Worm (Caenorhabditis elegans) whole organism, late embryonic: ENCODE results near the gene gmpr-1.

Experiments used
- C08G9.2 ChIP-seq: sonication (generic microtip); optimal IDR thresholded peaks from 2 replicates; lab custom pipeline; 2016; ENCODE audit warnings: mild to moderate bottlenecking, missing genetic modification characterization, moderate library complexity, missing compliant biosample characterization
- K02D7.2 ChIP-seq: sonication (generic microtip); optimal IDR thresholded peaks from 2 replicates; lab custom pipeline; 2017; ENCODE audit warnings: mild to moderate bottlenecking, missing genetic modification characterization, missing compliant biosample characterization
- K09A11.1 ChIP-seq: sonication (generic microtip); optimal IDR thresholded peaks from 2 replicates; lab custom pipeline; 2017; ENCODE audit warnings: antibody characterized with exemption, mild to moderate bottlenecking, missing genetic modification characterization, missing compliant biosample characterization; ENCODE audit not compliant: insufficient read depth
- ahr-1 ChIP-seq: sonication (generic microtip); optimal IDR thresholded peaks from 2 replicates; lab custom pipeline; 2016; ENCODE audit warnings: missing genetic modification characterization, missing compliant biosample characterization
- ceh-14 ChIP-seq: sonication (generic microtip); optimal IDR thresholded peaks from 2 replicates; lab custom pipeline; 2016; ENCODE audit warnings: missing genotype, missing genetic modification characterization, missing compliant biosample characterization
- ceh-19 ChIP-seq: fragments of 200-800 bp; sonication (Bioruptor generic); optimal IDR thresholded peaks from 2 replicates; lab custom pipeline; 2018; ENCODE audit warnings: mild to moderate bottlenecking, missing genetic modification characterization, missing compliant biosample characterization
- ceh-2 ChIP-seq: sonication (generic microtip); optimal IDR thresholded peaks from 2 replicates; lab custom pipeline; 2016; ENCODE audit warnings: missing genotype, missing genetic modification characterization, missing compliant biosample characterization
- ceh-24 ChIP-seq: sonication (generic microtip); optimal IDR thresholded peaks from 2 replicates; lab custom pipeline; 2016; ENCODE audit warnings: mild to moderate bottlenecking, missing genetic modification characterization, missing compliant biosample characterization
- ceh-30 ChIP-seq: fragments of 150-350 bp; optimal IDR thresholded peaks from 2 replicates; lab custom pipeline; 2014; ENCODE audit warnings: missing biosample characterization, missing genetic modification characterization
- ceh-34 ChIP-seq: sonication (generic microtip); optimal IDR thresholded peaks from 2 replicates; lab custom pipeline; 2016; ENCODE audit warnings: mild to moderate bottlenecking, missing genetic modification characterization, missing compliant biosample characterization
- dmd-4 ChIP-seq: sonication (generic microtip); optimal IDR thresholded peaks from 2 replicates; lab custom pipeline; 2016; ENCODE audit warnings: borderline replicate concordance, missing genetic modification characterization, missing compliant biosample characterization
- dve-1 ChIP-seq: sonication (generic microtip); optimal IDR thresholded peaks from 2 replicates; lab custom pipeline; 2017; ENCODE audit warnings: antibody characterized with exemption, mild to moderate bottlenecking, missing genetic modification characterization, missing compliant biosample characterization
- elt-2 ChIP-seq: sonication (generic microtip); optimal IDR thresholded peaks from 2 replicates; lab custom pipeline; 2016; ENCODE audit warnings: missing genetic modification reagents, missing genetic modification characterization, missing compliant biosample characterization
- elt-4 ChIP-seq: sonication (generic microtip); optimal IDR thresholded peaks from 2 replicates; lab custom pipeline; 2016; ENCODE audit warnings: missing genetic modification characterization, missing compliant biosample characterization
- eyg-1 ChIP-seq: sonication (generic microtip); optimal IDR thresholded peaks from 2 replicates; lab custom pipeline; 2016; ENCODE audit warnings: missing genotype, missing genetic modification characterization, missing compliant biosample characterization
- fkh-10 ChIP-seq: fragments of 150-350 bp; optimal IDR thresholded peaks from 2 replicates; lab custom pipeline; 2014; ENCODE audit warnings: missing biosample characterization, missing genetic modification reagents, missing genetic modification characterization
- fkh-6 ChIP-seq: sonication (generic microtip); optimal IDR thresholded peaks from 2 replicates; lab custom pipeline; 2016; ENCODE audit warnings: missing genetic modification characterization, missing compliant biosample characterization
- gmeb-2 ChIP-seq: sonication (generic microtip); optimal IDR thresholded peaks from 2 replicates; lab custom pipeline; 2016; ENCODE audit warnings: missing genetic modification characterization, inconsistent platforms, missing compliant biosample characterization
- hlh-13 ChIP-seq: fragments of 200-800 bp; sonication (Bioruptor generic); optimal IDR thresholded peaks from 2 replicates; lab custom pipeline; 2018; ENCODE audit warnings: mild to moderate bottlenecking, missing genetic modification characterization, missing compliant biosample characterization
- hlh-8 ChIP-seq: sonication (generic microtip); optimal IDR thresholded peaks from 2 replicates; lab custom pipeline; 2016; ENCODE audit warnings: missing genotype, missing genetic modification characterization, missing compliant biosample characterization
- lim-6 ChIP-seq: sonication (generic microtip); optimal IDR thresholded peaks from 2 replicates; lab custom pipeline; 2016; ENCODE audit warnings: missing genetic modification characterization, missing compliant biosample characterization
- lin-11 ChIP-seq: fragments of 200-800 bp; sonication (Bioruptor generic); optimal IDR thresholded peaks from 2 replicates; lab custom pipeline; 2018; ENCODE audit warnings: mild to moderate bottlenecking, missing genetic modification characterization, missing compliant biosample characterization
- madf-2 ChIP-seq: sonication (generic microtip); optimal IDR thresholded peaks from 2 replicates; lab custom pipeline; 2017; ENCODE audit warnings: missing genetic modification characterization, missing compliant biosample characterization
- mec-3 ChIP-seq: sonication (generic microtip); optimal IDR thresholded peaks from 2 replicates; lab custom pipeline; 2016; ENCODE audit warnings: borderline replicate concordance, missing genetic modification characterization, missing compliant biosample characterization
- nhr-232 ChIP-seq: sonication (generic microtip); optimal IDR thresholded peaks from 2 replicates; lab custom pipeline; 2016; ENCODE audit warnings: missing genetic modification characterization, missing compliant biosample characterization
- npax-4 ChIP-seq: sonication (generic microtip); optimal IDR thresholded peaks from 2 replicates; lab custom pipeline; 2016; ENCODE audit warnings: missing genetic modification characterization, missing compliant biosample characterization
- odd-2 ChIP-seq: sonication (generic microtip); optimal IDR thresholded peaks from 2 replicates; lab custom pipeline; 2017; ENCODE audit warnings: antibody characterized with exemption, mild to moderate bottlenecking, missing genetic modification characterization, missing compliant biosample characterization
- pag-3 ChIP-seq: sonication (generic microtip); optimal IDR thresholded peaks from 2 replicates; lab custom pipeline; 2016; ENCODE audit warnings: missing compliant biosample characterization, missing genetic modification characterization, borderline replicate concordance
- pat-9 ChIP-seq: fragments of 200-800 bp; sonication (Bioruptor generic); optimal IDR thresholded peaks from 2 replicates; lab custom pipeline; 2018; ENCODE audit warnings: mild to moderate bottlenecking, missing genetic modification characterization, moderate library complexity, missing compliant biosample characterization
- pqm-1 ChIP-seq: sonication (generic microtip); optimal IDR thresholded peaks from 2 replicates; lab custom pipeline; 2016; ENCODE audit warnings: missing genetic modification characterization, missing compliant biosample characterization
- ref-2 ChIP-seq: sonication (generic microtip); optimal IDR thresholded peaks from 2 replicates; lab custom pipeline; 2016; ENCODE audit warnings: missing genetic modification characterization, missing compliant biosample characterization
- sdc-2 ChIP-seq: sonication (generic microtip); optimal IDR thresholded peaks from 2 replicates; lab custom pipeline; 2016; ENCODE audit warnings: missing genotype, missing genetic modification characterization, missing compliant biosample characterization
- sox-4 ChIP-seq: sonication (generic microtip); optimal IDR thresholded peaks from 2 replicates; lab custom pipeline; 2017; ENCODE audit warnings: mild to moderate bottlenecking, missing genetic modification characterization, inconsistent platforms, missing compliant biosample characterization
- tbx-7 ChIP-seq: sonication (generic microtip); optimal IDR thresholded peaks from 2 replicates; lab custom pipeline; 2016; ENCODE audit warnings: missing genotype, missing genetic modification characterization, missing compliant biosample characterization
- unc-42 ChIP-seq: sonication (generic microtip); optimal IDR thresholded peaks from 2 replicates; lab custom pipeline; 2016; ENCODE audit warnings: missing genotype, missing genetic modification characterization, missing compliant biosample characterization
- zip-5 ChIP-seq: sonication (generic microtip); optimal IDR thresholded peaks from 2 replicates; lab custom pipeline; 2016; ENCODE audit warnings: missing genetic modification characterization, missing compliant biosample characterization
- ztf-16 ChIP-seq: sonication (generic microtip); optimal IDR thresholded peaks from 2 replicates; lab custom pipeline; 2017; ENCODE audit warnings: missing genetic modification characterization, missing compliant biosample characterization

Gene gmpr-1

ce11 chrV:4375807-4376564 lies 4.8 kb upstream of the gmpr-1 start, which contains the start of gene F32D1.7:
Gene F32D1.7 (minus strand): TSS chrV:4376173.
- TF ChIP-seq ceh-34 (tag; lab: Kevin White, UChicago) (no peak), madf-2 (tag; lab: Kevin White, UChicago) (no peak), ahr-1 (tag; lab: Kevin White, UChicago) (no peak), K02D7.2 (tag; lab: Kevin White, UChicago) (no peak), zip-5 (tag; lab: Kevin White, UChicago) (no peak), lim-6 (tag; lab: Kevin White, UChicago) (no peak), fkh-6 (tag; lab: Kevin White, UChicago) (no peak), pqm-1 (tag; lab: Kevin White, UChicago) (no peak), sdc-2 (tag; lab: Kevin White, UChicago) (no peak), eyg-1 (tag; lab: Kevin White, UChicago) (no peak), sox-4 (no peak), hlh-13 (GFP tag; lab: Kevin White, UChicago) (no peak), npax-4 (tag; lab: Kevin White, UChicago) (no peak), unc-42 (tag; lab: Kevin White, UChicago) (no peak), ztf-16 (no peak), ceh-14 (tag; lab: Kevin White, UChicago) (no peak)
- TF ChIP-seq, all 69 proteins: peak for 0

ce11 chrV:4374625-4375024 lies 3.4 kb upstream of the gmpr-1 start, which contains the start of gene neg-1:
Gene neg-1 (minus strand): TSS chrV:4374874.
- TF ChIP-seq dmd-4 (tag; lab: Kevin White, UChicago) (no peak), odd-2 (tag; lab: Kevin White, UChicago) (no peak), mec-3 (tag; lab: Kevin White, UChicago) (no peak), pat-9 (no peak), fkh-10 (no peak), ceh-19 (GFP tag; lab: Kevin White, UChicago) (no peak), ceh-2 (tag; lab: Kevin White, UChicago) (no peak), ceh-24 (tag; lab: Kevin White, UChicago) (no peak), lin-11 (tag; lab: Kevin White, UChicago) (no peak), elt-2 (tag; lab: Kevin White, UChicago) (no peak), gmeb-2 (no peak)

- TF ChIP-seq dve-1 (tag; lab: Kevin White, UChicago) (no peak), hlh-8 (no peak), npax-4 (tag; lab: Kevin White, UChicago) (no peak), ceh-30 (tag; lab: Kevin White, UChicago) (no peak), pat-9 (no peak), nhr-232 (tag; lab: Kevin White, UChicago) (no peak), zip-5 (tag; lab: Kevin White, UChicago) (no peak), ref-2 (tag; lab: Kevin White, UChicago) (no peak), K09A11.1 (no peak), hlh-13 (GFP tag; lab: Kevin White, UChicago) (no peak), pag-3 (tag; lab: Kevin White, UChicago) (no peak)
These were observed 2.5 kb upstream of the gmpr-1 start for ce11 chrV:4373656-4374055.

- TF ChIP-seq elt-4 (tag; lab: Kevin White, UChicago) (no peak), fkh-6 (tag; lab: Kevin White, UChicago) (peak; percentile 6), C08G9.2 (tag; lab: Kevin White, UChicago) (peak; percentile 49), tbx-7 (no peak), sox-4 (no peak), npax-4 (tag; lab: Kevin White, UChicago) (no peak), mec-3 (tag; lab: Kevin White, UChicago) (no peak), pat-9 (no peak)
These were observed 1.8 kb upstream of the gmpr-1 start for ce11 chrV:4372986-4373385.
